Fruit fly (Drosophila melanogaster) whole organism, prepupa: ENCODE data around the gene CG14362.

Experiments used
- Blimp-1 ChIP-seq: fragments of 200-800 bp; sonication (Bioruptor generic); optimal IDR thresholded peaks from 3 replicates; lab custom pipeline; 2017; ENCODE audit warnings: missing biosample characterization, missing genetic modification characterization, mild to moderate bottlenecking, moderate library complexity, missing genetic modification reagents
- CG10669 ChIP-seq: fragments of 200-800 bp; sonication (Bioruptor generic); optimal IDR thresholded peaks from 3 replicates; lab custom pipeline; 2018; ENCODE audit warnings: missing biosample characterization, mild to moderate bottlenecking, missing genetic modification characterization, moderate library complexity
- CG11294 ChIP-seq: fragments of 200-800 bp; sonication (Bioruptor generic); IDR thresholded peaks from 2 replicates; pipeline ENCODE4 v1.3.6; 2022; ENCODE audit warnings: missing biosample characterization, missing genetic modification characterization
- CG11902 ChIP-seq: fragments of 200-800 bp; sonication (Bioruptor generic); optimal IDR thresholded peaks from 3 replicates; lab custom pipeline; 2016; ENCODE audit warnings: missing biosample characterization, missing genetic modification characterization
- CG15336 ChIP-seq: fragments of 200-800 bp; sonication (Bioruptor generic); IDR thresholded peaks from 2 replicates; pipeline ENCODE4 v1.3.6; 2022; ENCODE audit warnings: missing biosample characterization, missing genetic modification characterization
- CG3032 ChIP-seq: fragments of 200-800 bp; optimal IDR thresholded peaks from 2 replicates; lab custom pipeline; 2019; ENCODE audit warnings: missing biosample characterization, mild to moderate bottlenecking, missing genetic modification characterization, moderate library complexity
- CG31627 ChIP-seq: fragments of 200-800 bp; sonication (Bioruptor generic); optimal IDR thresholded peaks from 3 replicates; lab custom pipeline; 2016; ENCODE audit warnings: missing biosample characterization, missing genetic modification characterization
- CG32006 ChIP-seq: fragments of 200-800 bp; sonication (Bioruptor generic); optimal IDR thresholded peaks from 3 replicates; lab custom pipeline; 2017; ENCODE audit warnings: missing biosample characterization, mild to moderate bottlenecking, missing genetic modification characterization
- CG34406 ChIP-seq: fragments of 200-800 bp; sonication (Bioruptor generic); optimal IDR thresholded peaks from 3 replicates; lab custom pipeline; 2016; ENCODE audit warnings: missing biosample characterization, missing genetic modification characterization
- CG3919 ChIP-seq: fragments of 200-800 bp; sonication (Bioruptor generic); optimal IDR thresholded peaks from 3 replicates; lab custom pipeline; 2016; ENCODE audit warnings: missing biosample characterization, missing genetic modification characterization
- CG4318 ChIP-seq: fragments of 200-800 bp; sonication (Bioruptor generic); optimal IDR thresholded peaks from 3 replicates; lab custom pipeline; 2017; ENCODE audit warnings: missing biosample characterization, mild to moderate bottlenecking, missing genetic modification characterization
- CG6163 ChIP-seq: fragments of 200-800 bp; sonication (Bioruptor generic); IDR thresholded peaks from 3 replicates; pipeline ENCODE4 v1.3.6; 2022; ENCODE audit warnings: missing biosample characterization, missing genetic modification characterization
- CG6276 ChIP-seq: fragments of 200-800 bp; sonication (Bioruptor generic); optimal IDR thresholded peaks from 2 replicates; lab custom pipeline; 2017; ENCODE audit warnings: missing biosample characterization, mild to moderate bottlenecking, missing genetic modification characterization
- CG6792 ChIP-seq: fragments of 200-800 bp; sonication (Bioruptor generic); optimal IDR thresholded peaks from 3 replicates; lab custom pipeline; 2016; ENCODE audit warnings: missing biosample characterization, missing genetic modification characterization
- CG6854 ChIP-seq: fragments of 200-800 bp; sonication (Bioruptor generic); optimal IDR thresholded peaks from 2 replicates; lab custom pipeline; 2017; ENCODE audit warnings: missing biosample characterization, mild to moderate bottlenecking, missing genetic modification characterization
- CG7368 ChIP-seq: fragments of 200-800 bp; sonication (Bioruptor generic); optimal IDR thresholded peaks from 3 replicates; lab custom pipeline; 2016; ENCODE audit warnings: missing biosample characterization, missing genetic modification characterization
- CG8119 ChIP-seq: fragments of 200-800 bp; sonication (Bioruptor generic); IDR thresholded peaks from 3 replicates; pipeline ENCODE4 v1.3.6; 2022; ENCODE audit warnings: missing biosample characterization, missing genetic modification characterization
- CG8319 ChIP-seq: fragments of 200-800 bp; sonication (Bioruptor generic); optimal IDR thresholded peaks from 3 replicates; lab custom pipeline; 2016; ENCODE audit warnings: missing biosample characterization, missing genetic modification characterization
- CG8632 ChIP-seq: fragments of 200-800 bp; sonication (Bioruptor generic); optimal IDR thresholded peaks from 3 replicates; lab custom pipeline; 2016; ENCODE audit warnings: missing biosample characterization, missing genetic modification characterization
- Eip75B ChIP-seq: fragments of 200-800 bp; sonication (Bioruptor generic); optimal IDR thresholded peaks from 3 replicates; lab custom pipeline; 2016; ENCODE audit warnings: missing biosample characterization, missing genetic modification characterization
- Eip78C ChIP-seq: fragments of 200-800 bp; sonication (Bioruptor generic); peaks from one replicate; lab custom pipeline; 2016; ENCODE audit warnings: missing biosample characterization, missing genetic modification characterization
- Eip93F ChIP-seq: fragments of 200-800 bp; sonication (Bioruptor generic); optimal IDR thresholded peaks from 2 replicates; lab custom pipeline; 2016; ENCODE audit warnings: missing biosample characterization, mild to moderate bottlenecking, missing genetic modification characterization
- Ets21C ChIP-seq: fragments of 200-800 bp; sonication (Bioruptor generic); optimal IDR thresholded peaks from 3 replicates; lab custom pipeline; 2016; ENCODE audit warnings: missing biosample characterization, missing genetic modification characterization
- Ets96B ChIP-seq: fragments of 200-800 bp; optimal IDR thresholded peaks from 2 replicates; lab custom pipeline; 2019; ENCODE audit warnings: missing biosample characterization, mild to moderate bottlenecking, missing genetic modification characterization, moderate library complexity
- Gug ChIP-seq: fragments of 200-800 bp; sonication (Bioruptor generic); IDR thresholded peaks from 2 replicates; pipeline ENCODE4 v1.3.6; 2022; ENCODE audit warnings: missing biosample characterization, missing genetic modification characterization
- Hr38 ChIP-seq: sonication (Bioruptor generic); optimal IDR thresholded peaks from 2 replicates; lab custom pipeline; 2016; ENCODE audit warnings: missing biosample characterization, missing genetic modification characterization
- Hr39 ChIP-seq: fragments of 200-800 bp; sonication (Bioruptor generic); optimal IDR thresholded peaks from 2 replicates; lab custom pipeline; 2016; ENCODE audit warnings: missing biosample characterization, missing genetic modification characterization
- Lpt ChIP-seq: fragments of 200-800 bp; sonication (Bioruptor generic); optimal IDR thresholded peaks from 3 replicates; lab custom pipeline; 2016; ENCODE audit warnings: missing biosample characterization, missing genetic modification characterization
- Met ChIP-seq: fragments of 200-800 bp; sonication (Bioruptor generic); optimal IDR thresholded peaks from 3 replicates; lab custom pipeline; 2016; ENCODE audit warnings: missing biosample characterization, missing genetic modification characterization
- OdsH ChIP-seq: fragments of 200-800 bp; sonication (Bioruptor generic); optimal IDR thresholded peaks from 3 replicates; lab custom pipeline; 2016; ENCODE audit warnings: missing biosample characterization, missing genetic modification characterization
- Smox ChIP-seq: fragments of 200-800 bp; sonication (Bioruptor generic); optimal IDR thresholded peaks from 3 replicates; lab custom pipeline; 2016; ENCODE audit warnings: missing biosample characterization, missing genetic modification characterization
- Sox15 ChIP-seq: fragments of 200-800 bp; sonication (Bioruptor generic); optimal IDR thresholded peaks from 3 replicates; lab custom pipeline; 2016; ENCODE audit warnings: missing biosample characterization, missing genetic modification characterization
- dsx ChIP-seq: fragments of 200-800 bp; optimal IDR thresholded peaks from 3 replicates; lab custom pipeline; 2019; ENCODE audit warnings: missing biosample characterization, mild to moderate bottlenecking, missing genetic modification characterization, moderate library complexity; ENCODE audit not compliant: poor library complexity, severe bottlenecking
- eg ChIP-seq: fragments of 200-800 bp; sonication (Bioruptor generic); IDR thresholded peaks from 3 replicates; pipeline ENCODE4 v1.3.6; 2022; ENCODE audit warnings: missing biosample characterization, missing genetic modification characterization
- fd59A ChIP-seq: fragments of 200-800 bp; sonication (Bioruptor generic); optimal IDR thresholded peaks from 2 replicates; lab custom pipeline; 2017; ENCODE audit warnings: missing biosample characterization, mild to moderate bottlenecking, missing genetic modification characterization, missing genetic modification reagents
- fd85E ChIP-seq: fragments of 200-800 bp; sonication (Bioruptor generic); optimal IDR thresholded peaks from 3 replicates; lab custom pipeline; 2016; ENCODE audit warnings: missing biosample characterization, missing genetic modification characterization
- fkh ChIP-seq: fragments of 200-800 bp; sonication (Bioruptor generic); optimal IDR thresholded peaks from 3 replicates; lab custom pipeline; 2017; ENCODE audit warnings: missing biosample characterization, mild to moderate bottlenecking, missing genetic modification characterization, moderate library complexity
- lz ChIP-seq: fragments of 200-800 bp; sonication (Bioruptor generic); optimal IDR thresholded peaks from 3 replicates; lab custom pipeline; 2016; ENCODE audit warnings: missing biosample characterization, missing genetic modification characterization
- net ChIP-seq: fragments of 200-800 bp; sonication (Bioruptor generic); optimal IDR thresholded peaks from 3 replicates; lab custom pipeline; 2016; ENCODE audit warnings: missing biosample characterization, missing genetic modification characterization
- pdm3 ChIP-seq: fragments of 200-800 bp; sonication (Bioruptor generic); optimal IDR thresholded peaks from 3 replicates; lab custom pipeline; 2016; ENCODE audit warnings: missing biosample characterization, missing genetic modification characterization
- salr ChIP-seq, 2 experiments: fragments of 200-800 bp; sonication (Bioruptor generic); optimal IDR thresholded peaks; 3 replicates each; lab custom pipeline; 2016 to 2018; ENCODE audit warnings: missing biosample characterization in 2 of 2, missing genetic modification characterization in 2 of 2, mild to moderate bottlenecking in 1 of 2
- spab ChIP-seq: fragments of 200-800 bp; sonication (Bioruptor generic); optimal IDR thresholded peaks from 2 replicates; lab custom pipeline; 2017; ENCODE audit warnings: missing biosample characterization, mild to moderate bottlenecking, missing genetic modification characterization, missing genetic modification reagents
- svp ChIP-seq: fragments of 200-800 bp; sonication (Bioruptor generic); peaks from one replicate; lab custom pipeline; 2016; ENCODE audit warnings: missing biosample characterization, missing genetic modification characterization

The CG14362 gene

DNA sequence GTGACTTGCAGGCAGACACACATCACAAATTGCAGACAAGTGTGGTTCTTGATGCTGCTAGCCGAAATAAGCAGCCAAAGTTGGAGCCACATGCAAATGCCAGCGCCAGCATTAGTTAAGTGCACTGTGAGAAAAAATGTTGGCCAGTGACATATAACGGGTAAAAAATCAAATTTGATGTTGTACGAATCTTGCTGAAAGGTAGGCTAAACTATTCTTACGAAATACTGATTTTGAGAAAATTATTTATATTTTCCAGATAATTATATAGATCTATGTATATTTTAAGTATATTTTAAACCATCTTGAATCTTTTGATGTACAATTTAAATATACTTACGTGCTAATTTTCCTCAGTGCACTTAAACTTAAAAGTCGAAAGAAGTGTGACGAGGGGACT is 28.1 kb upstream of the CG14362 start (continued):
- TF ChIP-seq CG6276 (GFP tag; lab: Kevin White, UChicago) (peak; percentile 29), CG8632 (GFP tag; lab: Kevin White, UChicago) (no peak), Gug (GFP tag; lab: Robert Waterston, UW) (peak; percentile 25; the same call in 1 of the 2 replicates), fkh (GFP tag; lab: Kevin White, UChicago) (no peak), Ets21C (no peak), Hr39 (GFP tag; lab: Kevin White, UChicago) (no peak), svp (GFP tag; lab: Kevin White, UChicago) (peak; percentile 17), CG3919 (GFP tag; lab: Kevin White, UChicago) (peak; percentile 11), CG32006 (peak; percentile 61)
- TF ChIP-seq, all 60 proteins: peak for 12

DNA sequence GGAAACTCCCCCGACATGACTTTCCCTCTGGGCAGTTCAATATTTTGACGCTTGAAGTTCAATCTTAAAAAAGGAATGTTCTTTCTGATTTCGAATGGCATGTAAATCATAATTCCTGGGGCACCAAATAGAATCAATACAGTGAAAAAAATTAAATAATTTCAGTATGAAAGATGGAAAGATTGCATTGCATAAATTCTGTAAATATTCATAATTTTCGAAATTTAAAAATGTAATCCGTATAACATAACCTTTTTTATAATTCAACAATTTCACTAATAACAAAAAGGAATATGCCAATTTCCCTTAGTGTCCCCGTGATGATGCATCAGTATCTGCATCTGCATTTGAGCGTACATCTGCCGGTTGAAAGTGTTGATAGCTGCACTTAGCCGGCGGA is 25.6 kb upstream of the CG14362 start:
- TF ChIP-seq OdsH (GFP tag; lab: Kevin White, UChicago) (no peak), Eip93F (no peak), Ets21C (no peak), Smox (GFP tag; lab: Kevin White, UChicago) (no peak), CG31627 (GFP tag; lab: Kevin White, UChicago) (no peak), CG6854 (GFP tag; lab: Kevin White, UChicago) (no peak), pdm3 (GFP tag; lab: Kevin White, UChicago) (no peak), Lpt (GFP tag; lab: Kevin White, UChicago) (no peak), CG6276 (GFP tag; lab: Kevin White, UChicago) (no peak), CG6792 (GFP tag; lab: Kevin White, UChicago) (no peak), Sox15 (GFP tag; lab: Kevin White, UChicago) (no peak), CG8319 (GFP tag; lab: Kevin White, UChicago) (no peak)

dm6 chr3R:13879349-13879748 is 24.1 kb upstream of the CG14362 start:
- TF ChIP-seq Ets96B (tag; lab: Kevin White, UChicago): no peak
- TF ChIP-seq CG4318 (GFP tag; lab: Kevin White, UChicago): no peak
- TF ChIP-seq salr (GFP tag; optimal IDR thresholded peaks at IDR 0.05; lab: Kevin White, UChicago): no peak
- TF ChIP-seq Eip75B (GFP tag; lab: Kevin White, UChicago): no peak
- TF ChIP-seq CG10669 (GFP tag; lab: Kevin White, UChicago): no peak
- TF ChIP-seq fd85E (GFP tag; lab: Kevin White, UChicago): no peak
- no peak for TF ChIP-seq CG11902 (GFP tag; lab: Kevin White, UChicago)
- TF ChIP-seq pdm3 (GFP tag; lab: Kevin White, UChicago): no peak
- no peak for TF ChIP-seq CG6276 (GFP tag; lab: Kevin White, UChicago)
- no peak for TF ChIP-seq CG7368 (GFP tag; lab: Kevin White, UChicago)
- TF ChIP-seq net (GFP tag; lab: Kevin White, UChicago): no peak
- TF ChIP-seq Hr39 (GFP tag; lab: Kevin White, UChicago): no peak
- no peak for TF ChIP-seq CG15336 (GFP tag; lab: Robert Waterston, UW)
- TF ChIP-seq Eip78C (GFP tag; lab: Kevin White, UChicago): no peak
- no peak for TF ChIP-seq dsx (GFP tag; lab: Kevin White, UChicago)
- no peak for TF ChIP-seq Met (GFP tag; lab: Kevin White, UChicago)
- TF ChIP-seq Sox15 (GFP tag; lab: Kevin White, UChicago): no peak

DNA sequence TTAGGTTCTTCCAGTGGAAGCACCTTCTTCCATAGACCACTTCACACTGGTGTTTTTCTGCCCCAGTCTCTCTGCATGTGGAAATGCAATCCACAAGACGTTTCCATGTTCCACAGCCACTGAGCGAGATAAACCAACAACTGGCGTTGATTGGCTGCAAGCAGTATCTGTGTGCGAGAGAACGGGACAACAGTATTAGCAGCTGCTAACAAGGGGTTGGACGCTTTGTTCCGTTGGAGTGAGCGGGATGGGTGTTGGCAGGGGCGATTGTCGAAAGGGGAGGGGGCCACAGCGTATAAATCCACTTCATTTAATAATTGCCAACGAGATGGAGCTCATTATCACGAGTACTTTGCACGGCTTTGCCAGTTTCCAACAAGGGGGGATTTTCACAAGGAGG is 21.9 kb upstream of the CG14362 start:
- no peak for TF ChIP-seq CG3032 (tag; lab: Kevin White, UChicago)
- no peak for TF ChIP-seq CG6792 (GFP tag; lab: Kevin White, UChicago)
- no peak for TF ChIP-seq svp (GFP tag; lab: Kevin White, UChicago)
- TF ChIP-seq dsx (GFP tag; lab: Kevin White, UChicago): peak; percentile 43
- TF ChIP-seq eg (GFP tag; lab: Robert Waterston, UW): peak; percentile 24; the same call in 1 of the 3 replicates
- TF ChIP-seq fd85E (GFP tag; lab: Kevin White, UChicago): no peak
- TF ChIP-seq CG4318 (GFP tag; lab: Kevin White, UChicago): no peak
- TF ChIP-seq Eip93F: no peak
- no peak for TF ChIP-seq lz (GFP tag; lab: Kevin White, UChicago)
- TF ChIP-seq pdm3 (GFP tag; lab: Kevin White, UChicago): no peak
- no peak for TF ChIP-seq CG11294 (GFP tag; lab: Robert Waterston, UW)
- no peak for TF ChIP-seq Hr38 (GFP tag; lab: Kevin White, UChicago)
- TF ChIP-seq spab (GFP tag; lab: Kevin White, UChicago): no peak
- TF ChIP-seq Blimp-1: no peak
- TF ChIP-seq Lpt (GFP tag; lab: Kevin White, UChicago): no peak
- no peak for TF ChIP-seq Hr39 (GFP tag; lab: Kevin White, UChicago)
- no peak for TF ChIP-seq CG8119 (GFP tag; lab: Robert Waterston, UW)
- TF ChIP-seq CG6163 (GFP tag; lab: Robert Waterston, UW): peak; percentile 43; the same call in 1 of the 3 replicates
- TF ChIP-seq fd59A (GFP tag; lab: Kevin White, UChicago): no peak
- no peak for TF ChIP-seq CG11902 (GFP tag; lab: Kevin White, UChicago)
- no peak for TF ChIP-seq Eip75B (GFP tag; lab: Kevin White, UChicago)
- no peak for TF ChIP-seq CG34406
- TF ChIP-seq CG8319 (GFP tag; lab: Kevin White, UChicago): no peak
- TF ChIP-seq Smox (GFP tag; lab: Kevin White, UChicago): no peak
- TF ChIP-seq CG10669 (GFP tag; lab: Kevin White, UChicago): no peak
- TF ChIP-seq Eip78C (GFP tag; lab: Kevin White, UChicago): peak; percentile 38
